Fruit fly (Drosophila melanogaster): ENCODE results near the gene RpL24.

The RpL24 gene

DNA sequence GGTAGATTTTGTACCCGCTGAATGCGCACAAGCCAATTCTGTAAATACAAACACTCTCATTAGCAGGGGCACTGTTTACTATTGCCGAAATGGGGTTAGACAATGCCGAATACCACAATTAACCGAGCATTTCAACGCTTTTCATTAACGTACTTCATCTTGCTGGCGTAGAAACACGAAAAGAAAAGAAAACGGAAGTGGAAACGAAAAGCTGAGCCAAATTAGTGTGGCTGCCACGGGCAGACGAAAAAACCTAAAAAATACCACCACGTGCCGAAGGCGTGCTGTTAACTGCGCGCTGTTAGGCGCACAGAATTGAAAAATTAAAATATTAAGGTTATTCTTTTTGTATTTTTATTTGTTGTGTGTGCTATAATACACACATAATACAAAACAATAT is at the start of gene RpL24:
Gene RpL24 (minus strand): TSS at position 229 of the 400 bp plus-strand sequence.
- TF ChIP-seq tai (GFP tag; optimal IDR thresholded peaks at IDR 0.05), result no peak
- TF ChIP-seq dl (GFP tag; optimal IDR thresholded peaks at IDR 0.05; ENCODE audit: insufficient read depth in 1 of 2, partially characterized antibody in 2 of 2), result no peak
- TF ChIP-seq HLH106 (tag; optimal IDR thresholded peaks at IDR 0.05), result peak; percentile 76
- TF ChIP-seq Rel (GFP tag; optimal IDR thresholded peaks at IDR 0.05), result peak; percentile 61
- TF ChIP-seq Rel (tag; optimal IDR thresholded peaks at IDR 0.05), result peak; percentile 69
- TF ChIP-seq Mio (GFP tag; optimal IDR thresholded peaks at IDR 0.05), result peak; percentile 75
- TF ChIP-seq Jra (GFP tag; optimal IDR thresholded peaks at IDR 0.05), result no peak
- peak; percentile 74 for TF ChIP-seq psq (GFP tag; optimal IDR thresholded peaks at IDR 0.05)
- no peak for TF ChIP-seq N (GFP tag; optimal IDR thresholded peaks at IDR 0.05)
- peak; percentile 27 for TF ChIP-seq dsf (GFP tag; optimal IDR thresholded peaks at IDR 0.05; ENCODE audit: borderline replicate concordance)
- no peak for TF ChIP-seq lola (GFP tag; optimal IDR thresholded peaks at IDR 0.05)
- TF ChIP-seq Dfd (GFP tag; optimal IDR thresholded peaks at IDR 0.05), result no peak
- no peak for TF ChIP-seq GATAd (GFP tag; optimal IDR thresholded peaks at IDR 0.05)
- TF ChIP-seq dmrt93B (GFP tag; optimal IDR thresholded peaks at IDR 0.05), result peak; percentile 87
- TF ChIP-seq pan (optimal IDR thresholded peaks at IDR 0.05), result no peak
- peak; percentile 92 for TF ChIP-seq Hr83 (GFP tag; optimal IDR thresholded peaks at IDR 0.05; ENCODE audit: poor library complexity, severe bottlenecking)
- TF ChIP-seq Vsx2 (GFP tag; optimal IDR thresholded peaks at IDR 0.05; ENCODE audit: partially characterized antibody), result no peak
- TF ChIP-seq woc (GFP tag; optimal IDR thresholded peaks at IDR 0.05), result peak; percentile 53
- peak; percentile 83 for TF ChIP-seq fru (GFP tag; optimal IDR thresholded peaks at IDR 0.05)
- no peak for TF ChIP-seq usp (GFP tag; optimal IDR thresholded peaks at IDR 0.05)
- peak; percentile 69 for TF ChIP-seq ey (GFP tag; optimal IDR thresholded peaks at IDR 0.05)
- TF ChIP-seq Dif (GFP tag; optimal IDR thresholded peaks at IDR 0.05; ENCODE audit: partially characterized antibody), result no peak
- TF ChIP-seq sage (GFP tag; optimal IDR thresholded peaks at IDR 0.05), result peak; percentile 87
- TF ChIP-seq CrebA (GFP tag; optimal IDR thresholded peaks at IDR 0.05; ENCODE audit: borderline replicate concordance), result no peak
- TF ChIP-seq Myc (optimal IDR thresholded peaks at IDR 0.05), result peak; percentile 77
- no peak for TF ChIP-seq brk (GFP tag; optimal IDR thresholded peaks at IDR 0.05)
- peak; percentile 53 to 82 for TF ChIP-seq foxo (GFP tag; optimal IDR thresholded peaks at IDR 0.05)
- peak; percentile 63 for TF ChIP-seq CG32264 (GFP tag; optimal IDR thresholded peaks at IDR 0.05)
- TF ChIP-seq br (GFP tag; optimal IDR thresholded peaks at IDR 0.05), result peak; percentile 90
- peak; percentile 91 for TF ChIP-seq h (GFP tag; optimal IDR thresholded peaks at IDR 0.05)
- no peak for TF ChIP-seq jim (GFP tag; optimal IDR thresholded peaks at IDR 0.05)
- TF ChIP-seq CG9705 (GFP tag; optimal IDR thresholded peaks at IDR 0.05), result peak; percentile 93
- TF ChIP-seq Abd-B (GFP tag; optimal IDR thresholded peaks at IDR 0.05), result no peak
- TF ChIP-seq OdsH (GFP tag; optimal IDR thresholded peaks at IDR 0.05), result peak; percentile 87
- TF ChIP-seq rgr (GFP tag; optimal IDR thresholded peaks at IDR 0.05), result peak; percentile 96
- no peak for TF ChIP-seq Hnf4 (GFP tag; optimal IDR thresholded peaks at IDR 0.05)
- peak; percentile 89 for TF ChIP-seq sv (GFP tag; optimal IDR thresholded peaks at IDR 0.05)
- no peak for TF ChIP-seq Hr78 (GFP tag; optimal IDR thresholded peaks at IDR 0.05)
- peak; percentile 91 for TF ChIP-seq Sp1 (GFP tag; optimal IDR thresholded peaks at IDR 0.05)

DNA sequence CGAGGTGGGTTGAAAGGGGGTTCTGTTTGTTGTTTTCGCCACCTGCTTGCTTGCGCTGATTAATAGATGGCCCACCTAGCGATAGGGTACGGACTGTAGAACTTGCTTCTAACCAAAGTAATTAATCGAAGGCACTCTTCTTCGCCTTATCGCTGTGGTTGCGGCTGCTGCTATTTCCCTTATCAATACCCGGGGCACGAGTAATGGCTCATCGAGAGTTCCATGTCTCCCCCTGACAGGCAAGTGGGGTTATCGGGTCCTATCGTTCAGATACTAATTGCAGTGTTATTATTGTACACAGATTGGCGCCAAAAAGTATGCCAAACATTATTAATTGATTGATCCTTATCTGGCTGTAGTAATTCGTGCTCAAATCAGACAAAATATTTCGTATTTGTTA is 41.9 kb upstream of the RpL24 start:
- TF ChIP-seq Dif (GFP tag; optimal IDR thresholded peaks at IDR 0.05; ENCODE audit: partially characterized antibody), result no peak
- TF ChIP-seq lola (GFP tag; optimal IDR thresholded peaks at IDR 0.05), result no peak
- no peak for TF ChIP-seq CG32264 (GFP tag; optimal IDR thresholded peaks at IDR 0.05)
- TF ChIP-seq sv (GFP tag; optimal IDR thresholded peaks at IDR 0.05), result no peak
- TF ChIP-seq Myc (optimal IDR thresholded peaks at IDR 0.05), result no peak
- TF ChIP-seq Dfd (GFP tag; optimal IDR thresholded peaks at IDR 0.05), result no peak
- TF ChIP-seq jim (GFP tag; optimal IDR thresholded peaks at IDR 0.05), result no peak
- TF ChIP-seq Sp1 (GFP tag; optimal IDR thresholded peaks at IDR 0.05), result no peak
- TF ChIP-seq dmrt93B (GFP tag; optimal IDR thresholded peaks at IDR 0.05), result no peak
- no peak for TF ChIP-seq Hnf4 (GFP tag; optimal IDR thresholded peaks at IDR 0.05)
- TF ChIP-seq sage (GFP tag; optimal IDR thresholded peaks at IDR 0.05), result no peak
- TF ChIP-seq OdsH (GFP tag; optimal IDR thresholded peaks at IDR 0.05), result no peak
- TF ChIP-seq Rel (GFP tag; optimal IDR thresholded peaks at IDR 0.05), result no peak
- peak; percentile 10 for TF ChIP-seq Rel (tag; optimal IDR thresholded peaks at IDR 0.05)
- peak; percentile 28 for TF ChIP-seq Hr83 (GFP tag; optimal IDR thresholded peaks at IDR 0.05; ENCODE audit: poor library complexity, severe bottlenecking)
- TF ChIP-seq h (GFP tag; optimal IDR thresholded peaks at IDR 0.05), result peak; percentile 82
- TF ChIP-seq Jra (GFP tag; optimal IDR thresholded peaks at IDR 0.05), result no peak
- no peak for TF ChIP-seq ey (GFP tag; optimal IDR thresholded peaks at IDR 0.05)
- TF ChIP-seq fru (GFP tag; optimal IDR thresholded peaks at IDR 0.05), result peak; percentile 44
- TF ChIP-seq Abd-B (GFP tag; optimal IDR thresholded peaks at IDR 0.05), result no peak
- TF ChIP-seq Hr78 (GFP tag; optimal IDR thresholded peaks at IDR 0.05), result no peak
- no peak for TF ChIP-seq tai (GFP tag; optimal IDR thresholded peaks at IDR 0.05)
- no peak for TF ChIP-seq rgr (GFP tag; optimal IDR thresholded peaks at IDR 0.05)

Data from whole organism, wandering third instar larva.